Worm (Caenorhabditis elegans) whole organism, L4 larva: ENCODE measurements around the gene str-226.
"Not testable (repeated sequence)": the region's sequence is repeated elsewhere in the genome, so short reads cannot be mapped to it uniquely, and the experiment has no call there.

Source experiments
- R02D3.7 ChIP-seq: fragments of 150-350 bp; sonication (generic microtip); optimal IDR thresholded peaks from 3 replicates; lab custom pipeline; 2014; ENCODE audit warnings: missing biosample characterization, missing genetic modification characterization
- Y75B8A.6 ChIP-seq: fragments of 200-800 bp; sonication (Bioruptor generic); IDR thresholded peaks from 2 replicates; pipeline ENCODE4 v1.3.6; 2022; ENCODE audit warnings: missing genetic modification reagents, missing genetic modification characterization, missing compliant biosample characterization
- aha-1 ChIP-seq: fragments of 150-350 bp; peaks from one replicate; lab custom pipeline; 2014; ENCODE audit warnings: missing biosample characterization, missing genetic modification characterization
- ceh-20 ChIP-seq: fragments of 200-800 bp; sonication (Bioruptor generic); IDR thresholded peaks from 2 replicates; pipeline ENCODE4 v1.3.6; 2022; ENCODE audit warnings: missing genetic modification reagents, missing genetic modification characterization, missing compliant biosample characterization
- ceh-32 ChIP-seq: sonication (generic microtip); optimal IDR thresholded peaks from 2 replicates; lab custom pipeline; 2016; ENCODE audit warnings: mild to moderate bottlenecking, missing genetic modification characterization, missing compliant biosample characterization; ENCODE audit not compliant: poor library complexity
- daf-16 ChIP-seq, 3 experiments: sonication (generic microtip); optimal IDR thresholded peaks; 2 replicates each; lab custom pipeline; 2016 to 2017; ENCODE audit warnings: missing genetic modification characterization in 3 of 3, missing genetic modification reagents in 3 of 3, mild to moderate bottlenecking in 2 of 3, missing compliant biosample characterization in 2 of 3, missing biosample characterization in 1 of 3, moderate library complexity in 1 of 3
- daf-8 ChIP-seq: fragments of 200-800 bp; sonication (Bioruptor generic); IDR thresholded peaks from 2 replicates; pipeline ENCODE4 v1.3.6; 2022; ENCODE audit warnings: missing genetic modification characterization, missing compliant biosample characterization
- dmd-9 ChIP-seq: fragments of 200-800 bp; sonication (Bioruptor generic); IDR thresholded peaks from 2 replicates; pipeline ENCODE4 v1.3.6; 2022; ENCODE audit warnings: missing genetic modification reagents, missing genetic modification characterization, missing compliant biosample characterization
- duxl-1 ChIP-seq: sonication (generic microtip); optimal IDR thresholded peaks from 2 replicates; lab custom pipeline; 2016; ENCODE audit warnings: mild to moderate bottlenecking, missing genetic modification characterization, moderate library complexity, missing compliant biosample characterization; ENCODE audit not compliant: poor library complexity
- egl-27 ChIP-seq: sonication (generic microtip); optimal IDR thresholded peaks from 3 replicates; lab custom pipeline; 2017; ENCODE audit warnings: missing biosample characterization, missing genetic modification reagents, missing genetic modification characterization
- hlh-11 ChIP-seq: fragments of 200-800 bp; sonication (Bioruptor generic); optimal IDR thresholded peaks from 2 replicates; lab custom pipeline; 2018; ENCODE audit warnings: mild to moderate bottlenecking, missing genetic modification characterization, missing compliant biosample characterization
- hmg-1.1 ChIP-seq: fragments of 200-800 bp; sonication (Bioruptor generic); IDR thresholded peaks from 2 replicates; pipeline ENCODE4 v1.3.6; 2022; ENCODE audit warnings: missing genetic modification reagents, missing genetic modification characterization, missing compliant biosample characterization
- lim-7 ChIP-seq: fragments of 200-800 bp; sonication (Bioruptor generic); IDR thresholded peaks from 2 replicates; pipeline ENCODE4 v1.3.6; 2022; ENCODE audit warnings: missing genetic modification characterization, missing compliant biosample characterization
- lin-1 ChIP-seq: fragments of 200-800 bp; sonication (Bioruptor generic); IDR thresholded peaks from 2 replicates; pipeline ENCODE4 v1.3.6; 2022; ENCODE audit warnings: missing genetic modification reagents, missing genetic modification characterization, missing compliant biosample characterization
- madf-9 ChIP-seq: fragments of 200-800 bp; sonication (Bioruptor generic); conservative IDR thresholded peaks from 2 replicates; pipeline ENCODE4 v1.3.6; 2022; ENCODE audit warnings: missing genetic modification reagents, missing genetic modification characterization, missing compliant biosample characterization
- mdl-1 ChIP-seq, 2 experiments: fragments of 150-350 bp in 1 of 2; sonication (generic microtip) in 1 of 2; optimal IDR thresholded peaks; 2 replicates each; lab custom pipeline; 2014 to 2017; ENCODE audit warnings: missing biosample characterization in 2 of 2, missing genetic modification characterization in 2 of 2
- mdt-29 ChIP-seq: fragments of 200-800 bp; sonication (Bioruptor generic); IDR thresholded peaks from 2 replicates; pipeline ENCODE4 v1.3.6; 2022; ENCODE audit warnings: missing genetic modification reagents, missing genetic modification characterization, missing compliant biosample characterization
- nhr-11 ChIP-seq: fragments of 150-350 bp; optimal IDR thresholded peaks from 2 replicates; lab custom pipeline; 2014; ENCODE audit warnings: missing biosample characterization, missing genetic modification characterization
- nhr-111 ChIP-seq: fragments of 200-800 bp; sonication (Bioruptor generic); optimal IDR thresholded peaks from 2 replicates; lab custom pipeline; 2018; ENCODE audit warnings: mild to moderate bottlenecking, missing genetic modification characterization, missing compliant biosample characterization
- nhr-28 ChIP-seq: fragments of 150-350 bp; optimal IDR thresholded peaks from 2 replicates; lab custom pipeline; 2014; ENCODE audit warnings: missing biosample characterization, missing genetic modification characterization
- nhr-42 ChIP-seq: fragments of 200-800 bp; sonication (Bioruptor generic); IDR thresholded peaks from 2 replicates; pipeline ENCODE4 v1.3.6; 2022; ENCODE audit warnings: missing genetic modification characterization, missing compliant biosample characterization
- nhr-77 ChIP-seq: fragments of 150-350 bp; optimal IDR thresholded peaks from 2 replicates; lab custom pipeline; 2014; ENCODE audit warnings: missing biosample characterization, missing genetic modification characterization
- pha-4 ChIP-seq, 2 experiments: fragments of 150-350 bp in 1 of 2; fragments of 200-800 bp in 1 of 2; sonication (Bioruptor generic) in 1 of 2; IDR thresholded peaks in 1 of 2; optimal IDR thresholded peaks in 1 of 2; 2 replicates each; pipeline versions ENCODE4 v1.3.6 to Lab custom; 2014 to 2022; ENCODE audit warnings: missing genetic modification characterization in 2 of 2, missing genetic modification reagents in 2 of 2, missing biosample characterization in 1 of 2, missing compliant biosample characterization in 1 of 2
- php-3 ChIP-seq: fragments of 200-800 bp; sonication (Bioruptor generic); IDR thresholded peaks from 2 replicates; pipeline ENCODE4 v1.3.6; 2022; ENCODE audit warnings: missing genetic modification reagents, missing genetic modification characterization, missing compliant biosample characterization
- pqm-1 ChIP-seq: sonication (generic microtip); optimal IDR thresholded peaks from 2 replicates; lab custom pipeline; 2017; ENCODE audit warnings: missing biosample characterization, missing genetic modification characterization
- set-16 ChIP-seq: fragments of 200-800 bp; sonication (Bioruptor generic); IDR thresholded peaks from 2 replicates; pipeline ENCODE4 v1.3.6; 2022; ENCODE audit warnings: missing genetic modification reagents, missing genetic modification characterization, missing compliant biosample characterization
- spr-1 ChIP-seq: sonication (generic microtip); optimal IDR thresholded peaks from 2 replicates; lab custom pipeline; 2016; ENCODE audit warnings: mild to moderate bottlenecking, missing genetic modification characterization, missing compliant biosample characterization
- spr-3 ChIP-seq: fragments of 200-800 bp; sonication (Bioruptor generic); optimal IDR thresholded peaks from 2 replicates; lab custom pipeline; 2018; ENCODE audit warnings: mild to moderate bottlenecking, missing genetic modification characterization, missing compliant biosample characterization
- unc-62 ChIP-seq, 3 experiments: fragments of 150-350 bp in 1 of 3; sonication (generic microtip); optimal IDR thresholded peaks in 2 of 3; peaks in 1 of 3; 1 replicate in 1 of 3; 2 replicates in 2 of 3; lab custom pipeline; 2014 to 2017; ENCODE audit warnings: missing biosample characterization in 3 of 3, missing genetic modification characterization in 3 of 3, missing genetic modification reagents in 3 of 3, missing genotype in 1 of 3
- ztf-11 ChIP-seq: fragments of 150-350 bp; optimal IDR thresholded peaks from 2 replicates; lab custom pipeline; 2014; ENCODE audit warnings: missing biosample characterization, missing genetic modification characterization

str-226 gene

DNA sequence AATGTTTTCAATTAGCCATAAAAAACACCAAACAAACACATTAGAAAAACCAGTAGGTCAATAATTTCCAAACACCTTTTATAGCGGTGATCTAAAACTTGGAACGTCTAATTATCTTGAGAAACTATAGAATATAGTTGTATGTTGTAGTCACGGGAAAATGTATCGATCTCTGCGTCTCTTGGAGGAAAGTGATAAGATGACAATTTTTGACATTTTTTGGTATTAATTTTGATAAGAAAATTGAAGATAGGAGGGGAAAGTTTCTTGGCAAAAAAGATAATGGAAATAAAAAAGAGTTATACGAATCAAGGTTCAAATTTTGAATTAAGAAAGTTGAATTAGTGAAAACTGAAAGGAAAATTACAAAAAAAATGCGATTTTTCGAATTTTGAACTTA, 6.7 kb upstream of the str-226 start (continued):
- TF ChIP-seq mdl-1 (tag; optimal IDR thresholded peaks at IDR 0.05; lab: Kevin White, UChicago) (peak in 1 of 2 experiments; percentile 44), madf-9 (GFP tag; lab: Robert Waterston, UW) (no peak), nhr-11 (no peak), daf-8 (GFP tag; lab: Robert Waterston, UW) (no peak), lim-7 (no peak), set-16 (GFP tag; lab: Robert Waterston, UW) (no peak), R02D3.7 (tag; lab: Kevin White, UChicago) (no peak), Y75B8A.6 (GFP tag; lab: Robert Waterston, UW) (no peak), dmd-9 (GFP tag; lab: Robert Waterston, UW) (no peak), nhr-42 (GFP tag; lab: Robert Waterston, UW) (no peak), hlh-11 (tag; lab: Kevin White, UChicago) (peak; percentile 77), lin-1 (peak; percentile 55; the same call in 1 of the 2 replicates), nhr-111 (GFP tag; lab: Kevin White, UChicago) (no peak)
- TF ChIP-seq, all 104 proteins: peak for 15

DNA sequence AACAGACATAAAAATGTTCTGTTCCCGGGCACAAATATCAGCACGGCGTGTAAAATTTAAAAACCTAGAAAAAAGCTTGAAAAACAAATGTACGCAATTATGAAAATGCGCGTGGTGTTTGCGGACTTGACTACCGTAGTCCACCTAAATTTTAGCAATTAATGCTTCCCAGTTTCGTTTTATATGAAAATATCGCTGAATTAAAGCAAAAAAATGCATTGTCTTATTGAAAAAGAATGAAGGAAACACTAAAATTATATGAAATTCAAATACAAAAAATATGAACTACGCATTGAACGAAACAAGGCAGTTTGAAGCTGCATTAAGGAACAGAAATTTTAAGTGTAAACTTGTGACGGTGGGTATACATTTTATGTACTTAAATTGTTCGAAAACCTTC, 6.2 kb upstream of the str-226 start, which contains the start of gene ugt-64:
Gene ugt-64 (minus strand): TSS at position 101 of the 400 bp plus-strand sequence.
- not testable (repeated sequence) for TF ChIP-seq hmg-1.1 (GFP tag; lab: Robert Waterston, UW); php-3; egl-27

- TF ChIP-seq unc-62 (GFP tag; optimal IDR thresholded peaks at IDR 0.05 in 1 of 2; lab: Kevin White, UChicago) (peak in 1 of 2 experiments; percentile 93), unc-62 (tag; optimal IDR thresholded peaks at IDR 0.05; lab: Kevin White, UChicago) (no peak), spr-1 (tag; lab: Kevin White, UChicago) (no peak)
These were observed 4.8 kb upstream of the str-226 start, which contains the start of gene str-225 for ce11 chrV:3507691-3508090. str-225 (plus strand) TSS chrV:3507822.

ce11 chrV:3509878-3510277, 2.6 kb upstream of the str-226 start, which contains the start of gene str-228:
str-228 (plus strand) TSS chrV:3510178.
- TF ChIP-seq duxl-1 (tag; lab: Kevin White, UChicago) (no peak), ztf-11 (no peak), aha-1 (peak; percentile 42), ceh-32 (tag; lab: Kevin White, UChicago) (no peak)

- TF ChIP-seq unc-62 (GFP tag; optimal IDR thresholded peaks at IDR 0.05 in 1 of 2; lab: Kevin White, UChicago) (peak in 1 of 2 experiments; percentile 2), unc-62 (tag; optimal IDR thresholded peaks at IDR 0.05; lab: Kevin White, UChicago) (no peak), nhr-28 (no peak), php-3 (no peak)
- TF ChIP-seq, all 104 proteins: peak for 1
These were observed 5.4 kb downstream of the str-226 start, which contains the start of gene str-227 for ce11 chrV:3517889-3518288. str-227 (plus strand) TSS chrV:3518189.

DNA sequence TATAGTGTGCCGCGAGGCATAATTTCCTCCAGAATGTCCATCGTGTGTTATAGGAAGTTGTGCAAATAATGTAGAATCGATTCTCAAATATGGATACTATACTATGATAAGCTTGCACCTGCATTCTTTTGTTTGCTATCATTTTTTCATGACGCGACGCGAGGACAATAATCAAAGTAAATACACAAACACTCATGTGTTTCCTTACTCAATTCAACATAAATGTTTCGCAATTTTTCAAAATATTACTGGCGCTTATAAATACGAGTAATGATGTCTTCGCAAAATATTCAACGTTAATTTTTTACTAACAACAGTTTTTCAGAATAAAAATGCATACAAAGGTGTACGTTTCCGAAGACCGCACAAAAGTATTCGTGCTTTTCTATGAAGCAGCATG, 10.8 kb downstream of the str-226 start, which contains the start of gene irg-1:
Gene irg-1 (plus strand): TSS at position 326 of the 400 bp plus-strand sequence.
- TF ChIP-seq aha-1 (peak; percentile 56), mdt-29 (GFP tag; lab: Robert Waterston, UW) (no peak), daf-16 (GFP tag; optimal IDR thresholded peaks at IDR 0.05; lab: Kevin White, UChicago) (no peak), daf-16 (tag; optimal IDR thresholded peaks at IDR 0.05; lab: Kevin White, UChicago) (peak; percentile 72), nhr-28 (peak; percentile 54), unc-62 (GFP tag; optimal IDR thresholded peaks at IDR 0.05 in 1 of 2; lab: Kevin White, UChicago) (peak in 1 of 2 experiments; percentile 27), unc-62 (tag; optimal IDR thresholded peaks at IDR 0.05; lab: Kevin White, UChicago) (no peak), pqm-1 (tag; lab: Kevin White, UChicago) (peak; percentile 4), spr-3 (GFP tag; lab: Kevin White, UChicago) (no peak), ceh-20 (no peak), nhr-77 (peak; percentile 37), pha-4 (GFP tag; IDR thresholded peaks at IDR 0.05; lab: Robert Waterston, UW) (no peak), pha-4 (tag; optimal IDR thresholded peaks at IDR 0.05; lab: Kevin White, UChicago) (peak; percentile 30)
